Worm (Caenorhabditis elegans) whole organism, L3 larva: ENCODE results near the gene F26F2.11.

Source experiments
- R02D3.7 ChIP-seq: fragments of 150-350 bp; optimal IDR thresholded peaks from 2 replicates; lab custom pipeline; 2014; ENCODE audit warnings: missing biosample characterization, missing genetic modification characterization
- aly-2 ChIP-seq: fragments of 150-350 bp; optimal IDR thresholded peaks from 2 replicates; lab custom pipeline; 2014; ENCODE audit warnings: missing biosample characterization, missing genetic modification characterization
- ama-1 ChIP-seq: fragments of 150-350 bp; optimal IDR thresholded peaks from 2 replicates; lab custom pipeline; 2018
- ceh-16 ChIP-seq: sonication (generic microtip); optimal IDR thresholded peaks from 2 replicates; lab custom pipeline; 2017; ENCODE audit warnings: missing biosample characterization, missing genetic modification characterization
- ceh-28 ChIP-seq: fragments of 150-350 bp; optimal IDR thresholded peaks from 2 replicates; lab custom pipeline; 2014; ENCODE audit warnings: missing biosample characterization, missing genetic modification reagents, missing genetic modification characterization
- ceh-9 ChIP-seq: sonication (generic microtip); optimal IDR thresholded peaks from 2 replicates; lab custom pipeline; 2018; ENCODE audit warnings: missing biosample characterization, missing genetic modification characterization
- egl-5 ChIP-seq: fragments of 150-350 bp; optimal IDR thresholded peaks from 2 replicates; lab custom pipeline; 2017; ENCODE audit warnings: missing biosample characterization, missing genetic modification reagents, missing genetic modification characterization, inconsistent platforms
- elt-1 ChIP-seq: fragments of 150-350 bp; optimal IDR thresholded peaks from 2 replicates; lab custom pipeline; 2014; ENCODE audit warnings: missing biosample characterization, missing genetic modification characterization
- elt-2 ChIP-seq: sonication (generic microtip); optimal IDR thresholded peaks from 2 replicates; lab custom pipeline; 2016; ENCODE audit warnings: missing genetic modification reagents, mild to moderate bottlenecking, missing genetic modification characterization, missing compliant biosample characterization
- eor-1 ChIP-seq, 2 experiments: fragments of 150-350 bp; optimal IDR thresholded peaks; 2 replicates each; lab custom pipeline; 2014 to 2018; ENCODE audit warnings: missing biosample characterization in 2 of 2, missing genetic modification characterization in 2 of 2
- fkh-2 ChIP-seq: fragments of 150-350 bp; optimal IDR thresholded peaks from 2 replicates; lab custom pipeline; 2014; ENCODE audit warnings: missing biosample characterization, missing genetic modification reagents, missing genetic modification characterization
- hmg-11 ChIP-seq: sonication (generic microtip); optimal IDR thresholded peaks from 2 replicates; lab custom pipeline; 2016; ENCODE audit warnings: missing genetic modification characterization, missing compliant biosample characterization
- jun-1 ChIP-seq: fragments of 150-350 bp; optimal IDR thresholded peaks from 2 replicates; lab custom pipeline; 2014; ENCODE audit warnings: missing biosample characterization, missing genetic modification reagents, missing genetic modification characterization
- lin-15B ChIP-seq: fragments of 150-350 bp; optimal IDR thresholded peaks from 2 replicates; lab custom pipeline; 2014; ENCODE audit warnings: missing biosample characterization, missing genetic modification characterization
- lin-39 ChIP-seq: fragments of 150-350 bp; optimal IDR thresholded peaks from 2 replicates; lab custom pipeline; 2018; ENCODE audit warnings: missing biosample characterization, missing genetic modification reagents, missing genetic modification characterization
- mdl-1 ChIP-seq: fragments of 150-350 bp; optimal IDR thresholded peaks from 2 replicates; lab custom pipeline; 2014; ENCODE audit warnings: missing biosample characterization, missing genetic modification characterization
- mml-1 ChIP-seq: fragments of 150-350 bp; sonication (generic microtip); optimal IDR thresholded peaks from 3 replicates; lab custom pipeline; 2014; ENCODE audit warnings: missing biosample characterization, missing genetic modification characterization
- nfya-1 ChIP-seq: sonication (generic microtip); optimal IDR thresholded peaks from 2 replicates; lab custom pipeline; 2017; ENCODE audit warnings: missing genetic modification characterization, mild to moderate bottlenecking, missing compliant biosample characterization, antibody characterized with exemption, moderate library complexity; ENCODE audit not compliant: insufficient read depth
- nhr-11 ChIP-seq: fragments of 150-350 bp; optimal IDR thresholded peaks from 2 replicates; lab custom pipeline; 2014; ENCODE audit warnings: missing biosample characterization, missing genetic modification characterization
- nhr-237 ChIP-seq: fragments of 150-350 bp; optimal IDR thresholded peaks from 2 replicates; lab custom pipeline; 2014; ENCODE audit warnings: missing biosample characterization, missing genetic modification characterization
- nhr-25 ChIP-seq: sonication (generic microtip); optimal IDR thresholded peaks from 2 replicates; lab custom pipeline; 2017; ENCODE audit warnings: missing biosample characterization, missing genetic modification characterization
- nhr-28 ChIP-seq: fragments of 150-350 bp; optimal IDR thresholded peaks from 2 replicates; lab custom pipeline; 2014; ENCODE audit warnings: missing biosample characterization, missing genetic modification characterization
- nhr-43 ChIP-seq: sonication (generic microtip); optimal IDR thresholded peaks from 2 replicates; lab custom pipeline; 2016; ENCODE audit warnings: mild to moderate bottlenecking, missing genetic modification characterization, missing compliant biosample characterization; ENCODE audit not compliant: poor library complexity, severe bottlenecking
- nhr-67 ChIP-seq: fragments of 150-350 bp; optimal IDR thresholded peaks from 2 replicates; lab custom pipeline; 2014; ENCODE audit warnings: missing biosample characterization, missing genetic modification characterization
- nhr-77 ChIP-seq: fragments of 150-350 bp; optimal IDR thresholded peaks from 2 replicates; lab custom pipeline; 2014; ENCODE audit warnings: missing biosample characterization, missing genetic modification characterization
- pha-4 ChIP-seq: fragments of 150-350 bp; optimal IDR thresholded peaks from 2 replicates; lab custom pipeline; 2014; ENCODE audit warnings: missing biosample characterization, missing genetic modification reagents, missing genetic modification characterization
- pqm-1 ChIP-seq: fragments of 150-350 bp; optimal IDR thresholded peaks from 2 replicates; lab custom pipeline; 2017; ENCODE audit warnings: missing biosample characterization, missing genetic modification characterization, inconsistent platforms
- sea-2 ChIP-seq: fragments of 150-350 bp; sonication (generic microtip); optimal IDR thresholded peaks from 4 replicates; lab custom pipeline; 2014; ENCODE audit warnings: missing biosample characterization, missing genetic modification reagents, missing genetic modification characterization
- skn-1 ChIP-seq: fragments of 150-350 bp; optimal IDR thresholded peaks from 2 replicates; lab custom pipeline; 2014; ENCODE audit warnings: missing biosample characterization, missing genetic modification characterization
- unc-39 ChIP-seq: sonication (generic microtip); optimal IDR thresholded peaks from 4 replicates; lab custom pipeline; 2017; ENCODE audit warnings: missing biosample characterization, missing genetic modification characterization
- unc-62 ChIP-seq: fragments of 150-350 bp; sonication (generic microtip); optimal IDR thresholded peaks from 4 replicates; lab custom pipeline; 2014; ENCODE audit warnings: missing biosample characterization, missing genetic modification reagents, missing genetic modification characterization
- zag-1 ChIP-seq: fragments of 150-350 bp; optimal IDR thresholded peaks from 2 replicates; lab custom pipeline; 2014; ENCODE audit warnings: missing biosample characterization, missing genetic modification characterization
- ztf-11 ChIP-seq: fragments of 150-350 bp; optimal IDR thresholded peaks from 2 replicates; lab custom pipeline; 2014; ENCODE audit warnings: missing biosample characterization, missing genetic modification characterization

F26F2.11 gene

DNA sequence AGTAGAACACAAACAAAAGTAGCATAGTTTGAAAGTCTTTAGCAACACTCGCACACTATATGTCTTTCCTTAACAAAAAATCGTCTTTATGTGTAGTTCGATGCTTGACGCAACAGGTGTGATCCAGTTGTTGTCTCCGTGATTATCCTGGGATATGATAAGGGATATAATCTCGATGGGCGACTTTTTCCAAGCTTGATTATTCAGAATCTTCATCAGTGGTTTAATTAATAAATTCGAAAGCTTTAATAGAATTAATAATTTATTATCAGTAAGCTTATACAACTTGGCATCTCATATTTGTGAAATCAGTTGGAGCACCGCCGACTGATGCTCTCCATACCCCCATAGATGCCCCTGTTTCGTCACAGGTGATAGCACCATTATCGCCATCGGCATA lies 23.1 kb upstream of the F26F2.11 start, which contains the start of gene F46B3.7:
F46B3.7 (minus strand) TSS at position 101 of the 400 bp plus-strand sequence.
- TF ChIP-seq pha-4 (tag; lab: Kevin White, UChicago), result no peak
- TF ChIP-seq zag-1 (tag; lab: Kevin White, UChicago), result no peak
- no peak for TF ChIP-seq skn-1 (tag; lab: Kevin White, UChicago)
- TF ChIP-seq nfya-1 (tag; lab: Kevin White, UChicago), result no peak
- TF ChIP-seq sea-2 (GFP tag; lab: Kevin White, UChicago), result no peak

DNA sequence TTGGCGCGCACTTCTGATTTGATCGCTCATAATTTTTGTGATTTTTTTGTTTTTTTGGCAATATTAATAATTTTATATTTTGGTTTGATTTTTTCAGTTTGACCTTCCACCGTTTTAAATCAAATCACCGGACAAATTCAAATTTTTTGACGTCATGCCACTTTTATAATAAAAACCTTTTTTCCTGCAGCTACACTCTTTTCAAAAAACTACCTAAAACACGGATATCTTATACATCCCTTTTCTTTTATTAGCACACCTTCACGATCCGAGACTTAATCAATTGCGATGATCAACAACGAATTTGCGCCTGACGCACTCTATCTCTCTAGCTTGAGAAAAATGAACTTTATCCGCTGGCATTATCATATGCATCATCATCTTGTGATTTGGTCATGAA lies 13.9 kb upstream of the F26F2.11 start, which contains the start of gene grd-2:
grd-2 (plus strand) TSS at position 301 of the 400 bp plus-strand sequence.
- TF ChIP-seq nhr-25 (tag; lab: Kevin White, UChicago) (no peak), ztf-11 (no peak), nhr-28 (tag; lab: Kevin White, UChicago) (no peak), mdl-1 (tag; lab: Kevin White, UChicago) (no peak), mml-1 (tag; lab: Kevin White, UChicago) (no peak), pha-4 (tag; lab: Kevin White, UChicago) (no peak), egl-5 (tag; lab: Kevin White, UChicago) (no peak), eor-1 (tag; optimal IDR thresholded peaks at IDR 0.05; lab: Kevin White, UChicago) (no peak), pqm-1 (tag; lab: Kevin White, UChicago) (no peak), sea-2 (GFP tag; lab: Kevin White, UChicago) (no peak), ama-1 (lab: Kevin White, UChicago) (no peak), nhr-43 (tag; lab: Kevin White, UChicago) (no peak), nhr-67 (tag; lab: Kevin White, UChicago) (no peak), nhr-11 (tag; lab: Kevin White, UChicago) (no peak)

DNA sequence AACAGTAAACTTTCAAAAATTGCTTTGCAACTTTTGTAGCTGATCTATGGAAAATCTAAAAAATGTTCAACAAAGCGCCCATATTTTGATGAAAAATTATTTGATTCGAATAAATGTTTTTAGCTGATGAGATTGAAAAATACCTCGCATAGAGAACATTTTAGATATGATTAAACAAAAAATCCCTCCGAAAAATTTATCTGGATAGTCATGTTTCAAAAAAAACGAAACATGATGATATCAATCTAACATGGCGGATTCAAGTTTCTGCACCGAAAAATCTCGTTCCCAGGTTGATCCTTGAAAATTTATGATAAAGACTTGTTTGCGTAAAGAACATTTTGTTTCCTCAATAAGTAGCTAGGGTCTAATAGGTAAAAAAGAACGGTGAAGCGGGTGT lies 13.1 kb upstream of the F26F2.11 start, which contains the start of gene ttr-12:
ttr-12 (minus strand) TSS at position 101 of the 400 bp plus-strand sequence.
- TF ChIP-seq pha-4 (tag; lab: Kevin White, UChicago) (no peak), nhr-43 (tag; lab: Kevin White, UChicago) (peak; percentile 7)

DNA sequence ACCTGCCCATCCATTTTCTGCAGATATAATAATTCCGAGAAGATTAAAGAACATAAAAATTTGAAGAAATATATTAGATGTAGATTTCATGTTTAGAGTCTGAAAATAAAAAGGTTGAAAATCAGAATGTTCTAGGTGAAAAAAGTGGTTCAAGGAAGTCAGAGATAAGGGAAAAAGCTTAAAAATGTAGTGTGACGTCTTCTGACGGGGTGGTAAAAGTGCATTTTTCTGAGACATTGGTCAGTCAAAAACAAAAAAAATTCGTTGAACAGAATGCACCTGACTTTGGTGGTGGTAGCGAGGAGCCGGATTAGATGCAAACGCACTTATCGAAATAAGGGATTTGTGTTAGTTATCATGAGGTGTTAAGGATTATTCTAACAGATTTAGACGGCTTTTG lies 11.1 kb upstream of the F26F2.11 start, which contains the start of gene F46B3.23:
F46B3.23 (minus strand) TSS at position 101 of the 400 bp plus-strand sequence.
- TF ChIP-seq nhr-67 (tag; lab: Kevin White, UChicago) (no peak), egl-5 (tag; lab: Kevin White, UChicago) (no peak), R02D3.7 (no peak), ceh-9 (tag; lab: Kevin White, UChicago) (no peak), lin-15B (tag; lab: Kevin White, UChicago) (no peak), nhr-28 (tag; lab: Kevin White, UChicago) (no peak), jun-1 (no peak), pha-4 (tag; lab: Kevin White, UChicago) (no peak), zag-1 (tag; lab: Kevin White, UChicago) (no peak), nhr-237 (tag; lab: Kevin White, UChicago) (no peak), elt-1 (tag; lab: Kevin White, UChicago) (no peak), aly-2 (tag; lab: Kevin White, UChicago) (no peak), mml-1 (tag; lab: Kevin White, UChicago) (no peak), lin-39 (tag; lab: Kevin White, UChicago) (no peak), ceh-16 (tag; lab: Kevin White, UChicago) (no peak), fkh-2 (no peak), hmg-11 (no peak), unc-62 (GFP tag; lab: Kevin White, UChicago) (no peak)

DNA sequence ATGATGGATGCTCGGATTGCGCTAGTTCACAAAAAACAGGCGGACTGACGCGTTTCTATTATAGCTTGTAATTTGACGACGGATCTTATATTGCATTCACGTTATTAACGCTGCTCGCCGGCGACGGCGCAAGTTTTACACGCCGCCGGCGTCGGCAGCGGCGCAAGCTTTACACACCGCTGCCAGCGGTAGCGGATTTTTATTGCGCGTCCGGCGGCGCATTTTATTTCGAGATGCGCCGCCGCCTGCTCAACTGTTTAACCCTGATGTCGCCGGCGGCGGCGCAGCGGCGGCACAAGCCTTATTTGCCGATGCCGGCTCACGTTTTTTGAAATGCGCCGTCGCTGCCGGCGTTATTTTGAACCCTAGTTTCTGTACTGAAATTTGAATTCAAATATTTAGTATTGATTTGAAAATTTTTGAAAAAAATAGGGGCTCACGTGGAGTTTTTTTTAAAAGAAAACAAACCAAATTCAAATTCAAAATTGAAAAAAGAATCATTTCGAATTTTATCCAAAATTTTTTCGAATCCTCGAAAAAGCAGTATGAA lies 9.1 kb upstream of the F26F2.11 start, which contains the start of gene ttr-57:
ttr-57 (plus strand) TSS at position 500 of the 550 bp plus-strand sequence.
- no peak for TF ChIP-seq lin-15B (tag; lab: Kevin White, UChicago)
- TF ChIP-seq nhr-28 (tag; lab: Kevin White, UChicago), result no peak
- no peak for TF ChIP-seq ceh-16 (tag; lab: Kevin White, UChicago)
- no peak for TF ChIP-seq nhr-77 (tag; lab: Kevin White, UChicago)
- TF ChIP-seq unc-39 (tag; lab: Kevin White, UChicago), result no peak
- TF ChIP-seq R02D3.7, result no peak
- no peak for TF ChIP-seq elt-2 (tag; lab: Kevin White, UChicago)
- TF ChIP-seq ceh-28, result no peak
- no peak for TF ChIP-seq hmg-11
- TF ChIP-seq pqm-1 (tag; lab: Kevin White, UChicago), result no peak
